Worm (Caenorhabditis elegans): ENCODE results near the gene F43C1.5.

Gene F43C1.5

ce11 chrIII:4234642-4235295, 5.8 kb downstream of the F43C1.5 start:
- TF ChIP-seq nhr-2 (tag; optimal IDR thresholded peaks at IDR 0.05) (no peak), sem-2 (GFP tag; optimal IDR thresholded peaks at IDR 0.05) (no peak), lsy-2 (tag; optimal IDR thresholded peaks at IDR 0.05) (no peak), ces-1 (GFP tag; optimal IDR thresholded peaks at IDR 0.05) (no peak), unc-120 (tag; optimal IDR thresholded peaks at IDR 0.05; ENCODE audit: poor library complexity, severe bottlenecking) (no peak), snpc-4 (tag; optimal IDR thresholded peaks at IDR 0.05) (no peak), pha-4 (tag; optimal IDR thresholded peaks at IDR 0.05) (no peak), nhr-237 (tag; optimal IDR thresholded peaks at IDR 0.05) (no peak), elt-3 (tag; optimal IDR thresholded peaks at IDR 0.05) (no peak), flh-1 (GFP tag; optimal IDR thresholded peaks at IDR 0.05) (no peak), lin-13 (tag; optimal IDR thresholded peaks at IDR 0.05) (no peak), hlh-1 (tag; optimal IDR thresholded peaks at IDR 0.05) (no peak)

- TF ChIP-seq unc-120 (tag; optimal IDR thresholded peaks at IDR 0.05; ENCODE audit: poor library complexity, severe bottlenecking) (no peak), snpc-4 (tag; optimal IDR thresholded peaks at IDR 0.05) (no peak), cnd-1 (tag; optimal IDR thresholded peaks at IDR 0.05) (no peak), elt-3 (tag; optimal IDR thresholded peaks at IDR 0.05) (no peak), mep-1 (tag; optimal IDR thresholded peaks at IDR 0.05) (peak; percentile 22), sptf-1 (tag; optimal IDR thresholded peaks at IDR 0.05) (no peak), tbx-8 (GFP tag; optimal IDR thresholded peaks at IDR 0.05) (no peak), elt-1 (tag; optimal IDR thresholded peaks at IDR 0.05; ENCODE audit: borderline replicate concordance, insufficient read depth) (peak; percentile 38), ceh-43 (GFP tag; optimal IDR thresholded peaks at IDR 0.05) (no peak), ceh-83 (GFP tag; optimal IDR thresholded peaks at IDR 0.05) (no peak), flh-1 (GFP tag; optimal IDR thresholded peaks at IDR 0.05) (no peak), pha-4 (tag; optimal IDR thresholded peaks at IDR 0.05) (no peak), M03D4.4 (tag; optimal IDR thresholded peaks at IDR 0.05) (no peak), ztf-11 (tag; optimal IDR thresholded peaks at IDR 0.05) (no peak), lin-32 (GFP tag; optimal IDR thresholded peaks at IDR 0.05) (no peak), nhr-76 (tag; optimal IDR thresholded peaks at IDR 0.05) (no peak), mls-2 (tag; optimal IDR thresholded peaks at IDR 0.05) (no peak), drap-1 (GFP tag; optimal IDR thresholded peaks at IDR 0.05) (no peak), lin-13 (tag; optimal IDR thresholded peaks at IDR 0.05) (peak; percentile 32), lsy-2 (tag; optimal IDR thresholded peaks at IDR 0.05) (no peak), mab-5 (tag; optimal IDR thresholded peaks at IDR 0.05) (no peak), nhr-28 (tag; optimal IDR thresholded peaks at IDR 0.05) (no peak), bed-3 (GFP tag; optimal IDR thresholded peaks at IDR 0.05) (no peak), unc-62 (GFP tag; optimal IDR thresholded peaks at IDR 0.05) (peak; percentile 2), ceh-39 (tag; optimal IDR thresholded peaks at IDR 0.05) (no peak)
Measured at ce11 chrIII:4236178-4236577, 7.2 kb downstream of the F43C1.5 start.

- TF ChIP-seq elt-1 (tag; optimal IDR thresholded peaks at IDR 0.05; ENCODE audit: borderline replicate concordance, insufficient read depth) (peak; percentile 57), mep-1 (tag; optimal IDR thresholded peaks at IDR 0.05) (peak; percentile 57), mls-2 (tag; optimal IDR thresholded peaks at IDR 0.05) (peak; percentile 30), sem-2 (GFP tag; optimal IDR thresholded peaks at IDR 0.05) (no peak), nhr-2 (tag; optimal IDR thresholded peaks at IDR 0.05) (no peak), flh-1 (GFP tag; optimal IDR thresholded peaks at IDR 0.05) (no peak), bed-3 (GFP tag; optimal IDR thresholded peaks at IDR 0.05) (no peak), hlh-1 (tag; optimal IDR thresholded peaks at IDR 0.05) (peak; percentile 40), tbx-8 (GFP tag; optimal IDR thresholded peaks at IDR 0.05) (no peak), zip-8 (tag; optimal IDR thresholded peaks at IDR 0.05) (peak; percentile 59), lin-13 (tag; optimal IDR thresholded peaks at IDR 0.05) (peak; percentile 35), pha-4 (tag; optimal IDR thresholded peaks at IDR 0.05) (peak; percentile 92), ceh-39 (tag; optimal IDR thresholded peaks at IDR 0.05) (no peak), ham-2 (GFP tag; optimal IDR thresholded peaks at IDR 0.05) (peak; percentile 77), unc-120 (tag; optimal IDR thresholded peaks at IDR 0.05; ENCODE audit: poor library complexity, severe bottlenecking) (peak; percentile 96), ces-1 (GFP tag; optimal IDR thresholded peaks at IDR 0.05) (peak; percentile 59), nhr-76 (tag; optimal IDR thresholded peaks at IDR 0.05) (no peak), lsy-2 (tag; optimal IDR thresholded peaks at IDR 0.05) (peak; percentile 25), sptf-1 (tag; optimal IDR thresholded peaks at IDR 0.05) (peak; percentile 37), unc-62 (GFP tag; optimal IDR thresholded peaks at IDR 0.05) (peak; percentile 84), nhr-12 (tag; optimal IDR thresholded peaks at IDR 0.05) (peak; percentile 94), nhr-237 (tag; optimal IDR thresholded peaks at IDR 0.05) (peak; percentile 85), drap-1 (GFP tag; optimal IDR thresholded peaks at IDR 0.05) (peak; percentile 25), ceh-43 (GFP tag; optimal IDR thresholded peaks at IDR 0.05) (no peak), M03D4.4 (tag; optimal IDR thresholded peaks at IDR 0.05) (no peak), cnd-1 (tag; optimal IDR thresholded peaks at IDR 0.05) (no peak), snpc-4 (tag; optimal IDR thresholded peaks at IDR 0.05) (no peak), blmp-1 (tag; optimal IDR thresholded peaks at IDR 0.05) (no peak), nhr-28 (tag; optimal IDR thresholded peaks at IDR 0.05) (peak; percentile 76), ztf-11 (tag; optimal IDR thresholded peaks at IDR 0.05) (peak; percentile 27)
Measured at ce11 chrIII:4237660-4238059, 8.7 kb downstream of the F43C1.5 start.

Data from whole organism, mixed stage, embryonic.